Worm (Caenorhabditis elegans) whole organism, L1 larva: ENCODE data around the gene B0285.6.

Experiments used
- C16A3.4 ChIP-seq: fragments of 150-350 bp; optimal IDR thresholded peaks from 2 replicates; lab custom pipeline; 2014; ENCODE audit warnings: missing biosample characterization, missing genetic modification characterization
- C34B4.2 ChIP-seq: sonication (generic microtip); optimal IDR thresholded peaks from 2 replicates; lab custom pipeline; 2017; ENCODE audit warnings: mild to moderate bottlenecking, missing genetic modification characterization, missing compliant biosample characterization
- F16B12.6 ChIP-seq: fragments of 150-350 bp; optimal IDR thresholded peaks from 2 replicates; lab custom pipeline; 2014; ENCODE audit warnings: missing biosample characterization, missing genetic modification characterization
- Y116A8C.19 ChIP-seq: sonication (generic microtip); optimal IDR thresholded peaks from 2 replicates; lab custom pipeline; 2016; ENCODE audit warnings: missing compliant biosample characterization, missing genetic modification characterization, borderline replicate concordance
- aly-2 ChIP-seq: fragments of 150-350 bp; optimal IDR thresholded peaks from 2 replicates; lab custom pipeline; 2014; ENCODE audit warnings: missing biosample characterization, missing genetic modification characterization
- ceh-8 ChIP-seq: fragments of 200-800 bp; sonication (Bioruptor generic); optimal IDR thresholded peaks from 2 replicates; lab custom pipeline; 2018; ENCODE audit warnings: mild to moderate bottlenecking, missing genetic modification characterization, moderate library complexity, missing compliant biosample characterization
- ceh-82 ChIP-seq, 3 experiments: fragments of 150-350 bp in 1 of 3; sonication (generic microtip) in 2 of 3; optimal IDR thresholded peaks; 2 replicates each; lab custom pipeline; 2014 to 2017; ENCODE audit warnings: missing biosample characterization in 3 of 3, missing genetic modification characterization in 3 of 3
- ces-1 ChIP-seq: fragments of 150-350 bp; optimal IDR thresholded peaks from 2 replicates; lab custom pipeline; 2014; ENCODE audit warnings: missing biosample characterization, missing genetic modification reagents, missing genetic modification characterization
- dpl-1 ChIP-seq, 3 experiments: fragments of 150-350 bp in 2 of 3; sonication (generic microtip) in 1 of 3; optimal IDR thresholded peaks; 2 replicates each; lab custom pipeline; 2014 to 2017; ENCODE audit warnings: missing biosample characterization in 3 of 3, missing genetic modification characterization in 3 of 3, missing genetic modification reagents in 3 of 3
- dsc-1 ChIP-seq: sonication (generic microtip); optimal IDR thresholded peaks from 2 replicates; lab custom pipeline; 2016; ENCODE audit warnings: mild to moderate bottlenecking, missing genetic modification characterization, missing compliant biosample characterization
- efl-1 ChIP-seq, 4 experiments: fragments of 150-350 bp; optimal IDR thresholded peaks in 3 of 4; peaks in 1 of 4; 1 replicate in 1 of 4; 2 replicates in 3 of 4; lab custom pipeline; 2014; ENCODE audit warnings: missing biosample characterization in 2 of 4, missing genetic modification characterization in 2 of 4, missing genetic modification reagents in 2 of 4
- egl-27 ChIP-seq, 2 experiments: fragments of 150-350 bp in 1 of 2; sonication (generic microtip); optimal IDR thresholded peaks; 3 replicates each; lab custom pipeline; 2017 to 2018; ENCODE audit warnings: missing biosample characterization in 2 of 2, missing genetic modification characterization in 2 of 2, missing genetic modification reagents in 2 of 2
- ets-5 ChIP-seq: fragments of 200-800 bp; sonication (Bioruptor generic); IDR thresholded peaks from 2 replicates; pipeline ENCODE4 v1.3.6; 2022; ENCODE audit warnings: missing genetic modification characterization, missing compliant biosample characterization
- fkh-4 ChIP-seq: sonication (generic microtip); optimal IDR thresholded peaks from 2 replicates; lab custom pipeline; 2016; ENCODE audit warnings: missing compliant biosample characterization, missing genetic modification characterization, borderline replicate concordance
- hlh-17 ChIP-seq: fragments of 200-800 bp; sonication (Bioruptor generic); optimal IDR thresholded peaks from 2 replicates; lab custom pipeline; 2018; ENCODE audit warnings: missing genetic modification characterization, mild to moderate bottlenecking, missing compliant biosample characterization, moderate library complexity, borderline replicate concordance
- hpl-2 ChIP-seq: fragments of 150-350 bp; optimal IDR thresholded peaks from 2 replicates; lab custom pipeline; 2014; ENCODE audit warnings: missing biosample characterization, missing genetic modification reagents, missing genetic modification characterization
- jun-1 ChIP-seq: fragments of 150-350 bp; optimal IDR thresholded peaks from 2 replicates; lab custom pipeline; 2014; ENCODE audit warnings: missing biosample characterization, missing genetic modification reagents, missing genetic modification characterization
- lin-35 ChIP-seq, 2 experiments: fragments of 150-350 bp; optimal IDR thresholded peaks; 2 replicates each; lab custom pipeline; 2014; ENCODE audit warnings: missing biosample characterization in 2 of 2, missing genetic modification characterization in 2 of 2, missing genetic modification reagents in 2 of 2
- lir-3 ChIP-seq: sonication (generic microtip); optimal IDR thresholded peaks from 2 replicates; lab custom pipeline; 2016; ENCODE audit warnings: mild to moderate bottlenecking, missing genetic modification characterization, moderate library complexity, missing compliant biosample characterization; ENCODE audit not compliant: poor library complexity
- lsy-2 ChIP-seq, 2 experiments: fragments of 150-350 bp; optimal IDR thresholded peaks; 2 replicates each; lab custom pipeline; 2014; ENCODE audit warnings: missing biosample characterization in 2 of 2, missing genetic modification characterization in 2 of 2
- mdl-1 ChIP-seq, 2 experiments: fragments of 150-350 bp; optimal IDR thresholded peaks; 2 replicates each; lab custom pipeline; 2014 to 2017; ENCODE audit warnings: missing biosample characterization in 2 of 2, missing genetic modification characterization in 2 of 2, inconsistent platforms in 1 of 2
- mep-1 ChIP-seq: fragments of 150-350 bp; optimal IDR thresholded peaks from 2 replicates; lab custom pipeline; 2014; ENCODE audit warnings: missing biosample characterization, missing genetic modification characterization
- nhr-19 ChIP-seq: fragments of 200-800 bp; sonication (Bioruptor generic); conservative IDR thresholded peaks from 2 replicates; pipeline ENCODE4 v1.3.6; 2022; ENCODE audit warnings: missing genetic modification characterization, missing compliant biosample characterization
- nhr-20 ChIP-seq: sonication (generic microtip); optimal IDR thresholded peaks from 2 replicates; lab custom pipeline; 2016; ENCODE audit warnings: mild to moderate bottlenecking, missing genetic modification characterization, missing compliant biosample characterization
- nhr-237 ChIP-seq: fragments of 150-350 bp; optimal IDR thresholded peaks from 2 replicates; lab custom pipeline; 2014; ENCODE audit warnings: missing biosample characterization, missing genetic modification characterization
- nhr-47 ChIP-seq: sonication (generic microtip); optimal IDR thresholded peaks from 2 replicates; lab custom pipeline; 2016; ENCODE audit warnings: mild to moderate bottlenecking, missing genetic modification characterization, moderate library complexity, missing compliant biosample characterization
- nhr-71 ChIP-seq: sonication (generic microtip); optimal IDR thresholded peaks from 2 replicates; lab custom pipeline; 2016; ENCODE audit warnings: mild to moderate bottlenecking, missing genetic modification characterization, moderate library complexity, missing compliant biosample characterization
- nhr-90 ChIP-seq: sonication (generic microtip); optimal IDR thresholded peaks from 2 replicates; lab custom pipeline; 2016; ENCODE audit warnings: mild to moderate bottlenecking, missing genetic modification characterization, missing compliant biosample characterization; ENCODE audit not compliant: poor library complexity
- pax-3 ChIP-seq: fragments of 200-800 bp; sonication (Bioruptor generic); optimal IDR thresholded peaks from 2 replicates; lab custom pipeline; 2018; ENCODE audit warnings: mild to moderate bottlenecking, missing genetic modification characterization, moderate library complexity, missing compliant biosample characterization
- pqm-1 ChIP-seq: sonication (generic microtip); optimal IDR thresholded peaks from 3 replicates; lab custom pipeline; 2017; ENCODE audit warnings: missing biosample characterization, missing genetic modification characterization
- rnt-1 ChIP-seq: sonication (generic microtip); optimal IDR thresholded peaks from 2 replicates; lab custom pipeline; 2016; ENCODE audit warnings: mild to moderate bottlenecking, missing genetic modification characterization, moderate library complexity, missing compliant biosample characterization
- snpc-4 ChIP-seq: fragments of 150-350 bp; optimal IDR thresholded peaks from 2 replicates; lab custom pipeline; 2014; ENCODE audit warnings: missing biosample characterization, missing genetic modification characterization
- snu-23 ChIP-seq: sonication (generic microtip); optimal IDR thresholded peaks from 2 replicates; lab custom pipeline; 2016; ENCODE audit warnings: missing genetic modification characterization, missing compliant biosample characterization
- sptf-1 ChIP-seq: fragments of 150-350 bp; optimal IDR thresholded peaks from 2 replicates; lab custom pipeline; 2014; ENCODE audit warnings: missing biosample characterization, missing genetic modification characterization
- swsn-7 ChIP-seq: sonication (generic microtip); optimal IDR thresholded peaks from 2 replicates; lab custom pipeline; 2016; ENCODE audit warnings: missing genetic modification characterization, missing compliant biosample characterization
- tbx-2 ChIP-seq: sonication (generic microtip); optimal IDR thresholded peaks from 2 replicates; lab custom pipeline; 2016; ENCODE audit warnings: missing genetic modification characterization, missing compliant biosample characterization
- unc-130 ChIP-seq: fragments of 150-350 bp; optimal IDR thresholded peaks from 2 replicates; lab custom pipeline; 2017; ENCODE audit warnings: missing biosample characterization, missing genetic modification characterization, inconsistent platforms
- unc-62 ChIP-seq: fragments of 150-350 bp; optimal IDR thresholded peaks from 2 replicates; lab custom pipeline; 2014; ENCODE audit warnings: missing biosample characterization, missing genetic modification reagents, missing genetic modification characterization
- unc-98 ChIP-seq: fragments of 200-800 bp; sonication (Bioruptor generic); IDR thresholded peaks from 2 replicates; pipeline ENCODE4 v1.3.6; 2022; ENCODE audit warnings: missing genetic modification characterization, missing compliant biosample characterization
- xbp-1 ChIP-seq: sonication (generic microtip); optimal IDR thresholded peaks from 2 replicates; lab custom pipeline; 2016; ENCODE audit warnings: missing genetic modification characterization, missing compliant biosample characterization
- zip-4 ChIP-seq: fragments of 200-800 bp; sonication (Bioruptor generic); optimal IDR thresholded peaks from 2 replicates; lab custom pipeline; 2018; ENCODE audit warnings: mild to moderate bottlenecking, missing genetic modification characterization, moderate library complexity, missing compliant biosample characterization

Gene B0285.6

DNA sequence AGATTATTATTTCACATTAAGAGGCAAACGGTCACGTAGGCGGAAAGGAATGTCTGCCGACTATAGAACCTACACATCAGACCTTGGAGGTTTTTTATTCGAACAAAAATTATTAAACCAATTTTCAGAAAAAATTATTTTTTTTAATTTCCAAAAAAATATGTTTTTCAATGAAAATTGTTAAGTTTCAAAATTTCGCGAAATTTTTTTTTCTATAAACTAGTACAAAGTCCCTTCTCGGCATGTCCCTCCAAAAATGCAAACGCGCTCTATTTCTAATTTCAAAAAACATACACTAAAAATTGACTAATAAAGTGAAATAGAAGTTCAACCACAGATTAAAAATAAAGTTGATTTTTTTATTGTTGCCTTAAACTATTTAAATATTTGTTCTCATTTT, 15.1 kb downstream of the B0285.6 start, which contains the start of gene ckb-1:
Gene ckb-1, plus strand, starts transcription at position 301 of the 400 bp plus-strand sequence.
- TF ChIP-seq ceh-82 (tag; optimal IDR thresholded peaks at IDR 0.05; lab: Kevin White, UChicago) (no peak), lin-35 (GFP tag; optimal IDR thresholded peaks at IDR 0.05; lab: Kevin White, UChicago) (peak in 1 of 2 experiments; percentile 18), lsy-2 (tag; optimal IDR thresholded peaks at IDR 0.05; lab: Kevin White, UChicago) (peak; percentile 0 to 32), dpl-1 (GFP tag; optimal IDR thresholded peaks at IDR 0.05; lab: Kevin White, UChicago) (peak in 1 of 3 experiments; percentile 24), rnt-1 (tag; lab: Kevin White, UChicago) (no peak)
- TF ChIP-seq, all 84 proteins: peak for 3

ce11 chrIII:4367649-4368048, 17.8 kb downstream of the B0285.6 start, which contains the start of gene ckb-2:
Gene ckb-2 (plus strand): TSS chrIII:4367949.
- TF ChIP-seq unc-130 (tag; lab: Kevin White, UChicago) (no peak), xbp-1 (tag; lab: Kevin White, UChicago) (peak; percentile 71)

- peak; percentile 51 for TF ChIP-seq nhr-47
- TF ChIP-seq jun-1 (tag; lab: Kevin White, UChicago): peak; percentile 17
- TF ChIP-seq lsy-2 (tag; optimal IDR thresholded peaks at IDR 0.05; lab: Kevin White, UChicago): peak in 1 of 2 experiments; percentile 57
- TF ChIP-seq nhr-19 (GFP tag; lab: Robert Waterston, UW): peak; percentile 68
- TF ChIP-seq efl-1 (optimal IDR thresholded peaks at IDR 0.05; lab: Kevin White, UChicago): peak in 1 of 2 experiments; percentile 9
- TF ChIP-seq efl-1 (GFP tag; optimal IDR thresholded peaks at IDR 0.05 in 1 of 2; lab: Kevin White, UChicago): peak in 1 of 2 experiments; percentile 70
- peak in 1 of 2 experiments; percentile 26 for TF ChIP-seq lin-35 (GFP tag; optimal IDR thresholded peaks at IDR 0.05; lab: Kevin White, UChicago)
- TF ChIP-seq lir-3 (tag; lab: Kevin White, UChicago): peak; percentile 27
- TF ChIP-seq nhr-20 (tag; lab: Kevin White, UChicago): peak; percentile 36
- peak; percentile 37 for TF ChIP-seq nhr-90 (tag; lab: Kevin White, UChicago)
- TF ChIP-seq tbx-2: peak; percentile 24
- TF ChIP-seq xbp-1 (tag; lab: Kevin White, UChicago): peak; percentile 28
- peak; percentile 61 for TF ChIP-seq nhr-71 (tag; lab: Kevin White, UChicago)
- TF ChIP-seq dsc-1: peak; percentile 44
- peak; percentile 45 for TF ChIP-seq snu-23 (GFP tag; lab: Kevin White, UChicago)
- TF ChIP-seq swsn-7 (tag; lab: Kevin White, UChicago): peak; percentile 21
- TF ChIP-seq aly-2 (tag; lab: Kevin White, UChicago): peak; percentile 35
- TF ChIP-seq mdl-1 (tag; optimal IDR thresholded peaks at IDR 0.05; lab: Kevin White, UChicago): peak in 1 of 2 experiments; percentile 14
- peak; percentile 13 for TF ChIP-seq C16A3.4 (tag; lab: Kevin White, UChicago)
Measured at ce11 chrIII:4369381-4369809, 19.5 kb downstream of the B0285.6 start.

DNA sequence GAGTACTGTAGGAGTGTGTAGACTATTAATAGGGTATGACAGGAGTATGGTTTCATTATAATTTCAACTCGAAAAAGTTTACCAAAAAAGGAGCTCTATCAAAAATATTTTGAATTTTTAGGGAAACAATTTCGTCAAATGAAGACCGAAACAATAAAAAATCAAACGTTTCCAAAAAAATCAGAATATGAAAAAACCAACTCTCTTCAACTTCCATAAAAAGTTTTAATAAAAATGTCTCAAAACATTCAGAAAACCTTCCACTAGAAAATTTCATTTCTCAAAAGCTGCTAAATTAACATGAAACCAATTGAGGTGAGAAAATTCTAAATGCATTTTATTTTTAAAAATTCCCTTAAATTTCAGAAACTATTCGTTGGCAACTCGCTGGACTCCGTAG, 20.7 kb downstream of the B0285.6 start, which contains the start of gene ckb-3:
Gene ckb-3, plus strand, starts transcription at position 301 of the 400 bp plus-strand sequence.
- no peak for TF ChIP-seq ceh-8
- TF ChIP-seq ets-5 (GFP tag; lab: Robert Waterston, UW): no peak
- no peak for TF ChIP-seq hpl-2
- no peak for TF ChIP-seq nhr-90 (tag; lab: Kevin White, UChicago)
- no peak for TF ChIP-seq swsn-7 (tag; lab: Kevin White, UChicago)
- TF ChIP-seq unc-62 (GFP tag; lab: Kevin White, UChicago): no peak
- TF ChIP-seq C34B4.2 (tag; lab: Kevin White, UChicago): no peak
- TF ChIP-seq F16B12.6 (tag; lab: Kevin White, UChicago): no peak
- no peak for TF ChIP-seq fkh-4 (tag; lab: Kevin White, UChicago)
- TF ChIP-seq lin-35 (GFP tag; optimal IDR thresholded peaks at IDR 0.05; lab: Kevin White, UChicago): no peak

ce11 chrIII:4372894-4373293, 23.0 kb downstream of the B0285.6 start:
- TF ChIP-seq mep-1 (tag; lab: Kevin White, UChicago): no peak
- no peak for TF ChIP-seq fkh-4 (tag; lab: Kevin White, UChicago)
- no peak for TF ChIP-seq F16B12.6 (tag; lab: Kevin White, UChicago)
- TF ChIP-seq Y116A8C.19 (tag; lab: Kevin White, UChicago): no peak
- TF ChIP-seq nhr-19 (GFP tag; lab: Robert Waterston, UW): no peak
- TF ChIP-seq egl-27 (tag; optimal IDR thresholded peaks at IDR 0.05; lab: Kevin White, UChicago): no peak
- TF ChIP-seq snpc-4 (tag; lab: Kevin White, UChicago): no peak
- no peak for TF ChIP-seq pqm-1
- no peak for TF ChIP-seq pax-3 (tag; lab: Kevin White, UChicago)
- TF ChIP-seq unc-98 (GFP tag; lab: Robert Waterston, UW): no peak
- TF ChIP-seq hlh-17: no peak
- TF ChIP-seq zip-4 (GFP tag; lab: Kevin White, UChicago): no peak
- no peak for TF ChIP-seq sptf-1
- TF ChIP-seq nhr-237: no peak
- no peak for TF ChIP-seq ces-1 (GFP tag; lab: Kevin White, UChicago)
